Worm (Caenorhabditis elegans) whole organism, L1 larva: ENCODE data around the gene shk-1.

Experiments used
- C16A3.4 ChIP-seq: fragments of 150-350 bp; optimal IDR thresholded peaks from 2 replicates; lab custom pipeline; 2014; ENCODE audit warnings: missing biosample characterization, missing genetic modification characterization
- C34B4.2 ChIP-seq: sonication (generic microtip); optimal IDR thresholded peaks from 2 replicates; lab custom pipeline; 2017; ENCODE audit warnings: mild to moderate bottlenecking, missing genetic modification characterization, missing compliant biosample characterization
- F16B12.6 ChIP-seq: fragments of 150-350 bp; optimal IDR thresholded peaks from 2 replicates; lab custom pipeline; 2014; ENCODE audit warnings: missing biosample characterization, missing genetic modification characterization
- Y116A8C.19 ChIP-seq: sonication (generic microtip); optimal IDR thresholded peaks from 2 replicates; lab custom pipeline; 2016; ENCODE audit warnings: missing compliant biosample characterization, missing genetic modification characterization, borderline replicate concordance
- alr-1 ChIP-seq: fragments of 200-800 bp; sonication (Bioruptor generic); optimal IDR thresholded peaks from 2 replicates; lab custom pipeline; 2018; ENCODE audit warnings: borderline replicate concordance, mild to moderate bottlenecking, missing genetic modification characterization, missing compliant biosample characterization
- blmp-1 ChIP-seq: fragments of 150-350 bp; optimal IDR thresholded peaks from 2 replicates; lab custom pipeline; 2014; ENCODE audit warnings: missing biosample characterization, missing genetic modification characterization
- ceh-88 ChIP-seq: fragments of 200-800 bp; sonication (Bioruptor generic); IDR thresholded peaks from 2 replicates; pipeline ENCODE4 v1.3.6; 2022; ENCODE audit warnings: missing genetic modification characterization, missing compliant biosample characterization
- ces-1 ChIP-seq: fragments of 150-350 bp; optimal IDR thresholded peaks from 2 replicates; lab custom pipeline; 2014; ENCODE audit warnings: missing biosample characterization, missing genetic modification reagents, missing genetic modification characterization
- dpl-1 ChIP-seq, 3 experiments: fragments of 150-350 bp in 2 of 3; sonication (generic microtip) in 1 of 3; optimal IDR thresholded peaks; 2 replicates each; lab custom pipeline; 2014 to 2017; ENCODE audit warnings: missing biosample characterization in 3 of 3, missing genetic modification characterization in 3 of 3, missing genetic modification reagents in 3 of 3
- dsc-1 ChIP-seq: sonication (generic microtip); optimal IDR thresholded peaks from 2 replicates; lab custom pipeline; 2016; ENCODE audit warnings: mild to moderate bottlenecking, missing genetic modification characterization, missing compliant biosample characterization
- efl-1 ChIP-seq, 4 experiments: fragments of 150-350 bp; optimal IDR thresholded peaks in 3 of 4; peaks in 1 of 4; 1 replicate in 1 of 4; 2 replicates in 3 of 4; lab custom pipeline; 2014; ENCODE audit warnings: missing biosample characterization in 2 of 4, missing genetic modification characterization in 2 of 4, missing genetic modification reagents in 2 of 4
- egl-13 ChIP-seq: sonication (generic microtip); optimal IDR thresholded peaks from 2 replicates; lab custom pipeline; 2016; ENCODE audit warnings: missing genotype, missing genetic modification reagents, missing genetic modification characterization, missing compliant biosample characterization
- elt-2 ChIP-seq: sonication (generic microtip); optimal IDR thresholded peaks from 2 replicates; lab custom pipeline; 2016; ENCODE audit warnings: missing genetic modification characterization, mild to moderate bottlenecking, inconsistent platforms, missing compliant biosample characterization, missing genetic modification reagents
- elt-3 ChIP-seq, 6 experiments: fragments of 150-350 bp in 1 of 6; sonication (generic microtip); optimal IDR thresholded peaks; 2 replicates each; lab custom pipeline; 2017 to 2018; ENCODE audit warnings: missing biosample characterization in 6 of 6, missing genetic modification characterization in 6 of 6, inconsistent platforms in 1 of 6
- ets-5 ChIP-seq: fragments of 200-800 bp; sonication (Bioruptor generic); IDR thresholded peaks from 2 replicates; pipeline ENCODE4 v1.3.6; 2022; ENCODE audit warnings: missing genetic modification characterization, missing compliant biosample characterization
- fkh-4 ChIP-seq: sonication (generic microtip); optimal IDR thresholded peaks from 2 replicates; lab custom pipeline; 2016; ENCODE audit warnings: missing compliant biosample characterization, missing genetic modification characterization, borderline replicate concordance
- fos-1 ChIP-seq: fragments of 150-350 bp; optimal IDR thresholded peaks from 2 replicates; lab custom pipeline; 2014; ENCODE audit warnings: missing biosample characterization, missing genetic modification characterization
- hlh-4 ChIP-seq: sonication (generic microtip); optimal IDR thresholded peaks from 2 replicates; lab custom pipeline; 2016; ENCODE audit warnings: mild to moderate bottlenecking, missing genetic modification characterization, missing compliant biosample characterization
- hpl-2 ChIP-seq: fragments of 150-350 bp; optimal IDR thresholded peaks from 2 replicates; lab custom pipeline; 2014; ENCODE audit warnings: missing biosample characterization, missing genetic modification reagents, missing genetic modification characterization
- isw-1 ChIP-seq: fragments of 200-800 bp; sonication (Bioruptor generic); IDR thresholded peaks from 2 replicates; pipeline ENCODE4 v1.3.6; 2022; ENCODE audit warnings: missing genetic modification characterization, missing compliant biosample characterization
- lin-13 ChIP-seq: fragments of 150-350 bp; optimal IDR thresholded peaks from 2 replicates; lab custom pipeline; 2014; ENCODE audit warnings: missing biosample characterization, missing genetic modification reagents, missing genetic modification characterization
- lin-15B ChIP-seq: fragments of 150-350 bp; sonication (generic microtip); optimal IDR thresholded peaks from 3 replicates; lab custom pipeline; 2014; ENCODE audit warnings: missing biosample characterization, missing genetic modification characterization
- lin-35 ChIP-seq, 2 experiments: fragments of 150-350 bp; optimal IDR thresholded peaks; 2 replicates each; lab custom pipeline; 2014; ENCODE audit warnings: missing biosample characterization in 2 of 2, missing genetic modification characterization in 2 of 2, missing genetic modification reagents in 2 of 2
- lir-3 ChIP-seq: sonication (generic microtip); optimal IDR thresholded peaks from 2 replicates; lab custom pipeline; 2016; ENCODE audit warnings: mild to moderate bottlenecking, missing genetic modification characterization, moderate library complexity, missing compliant biosample characterization; ENCODE audit not compliant: poor library complexity
- mab-9 ChIP-seq: fragments of 200-800 bp; sonication (Bioruptor generic); IDR thresholded peaks from 2 replicates; pipeline ENCODE4 v1.3.6; 2022; ENCODE audit warnings: missing genetic modification reagents, missing genetic modification characterization, missing compliant biosample characterization
- mdl-1 ChIP-seq, 2 experiments: fragments of 150-350 bp; optimal IDR thresholded peaks; 2 replicates each; lab custom pipeline; 2014 to 2017; ENCODE audit warnings: missing biosample characterization in 2 of 2, missing genetic modification characterization in 2 of 2, inconsistent platforms in 1 of 2
- mep-1 ChIP-seq: fragments of 150-350 bp; optimal IDR thresholded peaks from 2 replicates; lab custom pipeline; 2014; ENCODE audit warnings: missing biosample characterization, missing genetic modification characterization
- nhr-12 ChIP-seq: sonication (generic microtip); optimal IDR thresholded peaks from 2 replicates; lab custom pipeline; 2017; ENCODE audit warnings: missing biosample characterization, missing genetic modification characterization
- nhr-19 ChIP-seq: fragments of 200-800 bp; sonication (Bioruptor generic); conservative IDR thresholded peaks from 2 replicates; pipeline ENCODE4 v1.3.6; 2022; ENCODE audit warnings: missing genetic modification characterization, missing compliant biosample characterization
- nhr-20 ChIP-seq: sonication (generic microtip); optimal IDR thresholded peaks from 2 replicates; lab custom pipeline; 2016; ENCODE audit warnings: mild to moderate bottlenecking, missing genetic modification characterization, missing compliant biosample characterization
- nhr-28 ChIP-seq: fragments of 150-350 bp; optimal IDR thresholded peaks from 2 replicates; lab custom pipeline; 2014; ENCODE audit warnings: missing biosample characterization, missing genetic modification characterization
- nhr-47 ChIP-seq: sonication (generic microtip); optimal IDR thresholded peaks from 2 replicates; lab custom pipeline; 2016; ENCODE audit warnings: mild to moderate bottlenecking, missing genetic modification characterization, moderate library complexity, missing compliant biosample characterization
- nhr-71 ChIP-seq: sonication (generic microtip); optimal IDR thresholded peaks from 2 replicates; lab custom pipeline; 2016; ENCODE audit warnings: mild to moderate bottlenecking, missing genetic modification characterization, moderate library complexity, missing compliant biosample characterization
- nhr-76 ChIP-seq: sonication (generic microtip); optimal IDR thresholded peaks from 2 replicates; lab custom pipeline; 2017; ENCODE audit warnings: missing biosample characterization, missing genetic modification characterization
- nhr-84 ChIP-seq: sonication (generic microtip); optimal IDR thresholded peaks from 2 replicates; lab custom pipeline; 2017; ENCODE audit warnings: missing biosample characterization, missing genetic modification characterization
- nhr-85 ChIP-seq: sonication (generic microtip); peaks from one replicate; lab custom pipeline; 2016; ENCODE audit warnings: missing genetic modification characterization, inconsistent platforms, missing compliant biosample characterization
- nhr-90 ChIP-seq: sonication (generic microtip); optimal IDR thresholded peaks from 2 replicates; lab custom pipeline; 2016; ENCODE audit warnings: mild to moderate bottlenecking, missing genetic modification characterization, missing compliant biosample characterization; ENCODE audit not compliant: poor library complexity
- pag-3 ChIP-seq: sonication (generic microtip); optimal IDR thresholded peaks from 2 replicates; lab custom pipeline; 2017; ENCODE audit warnings: missing genetic modification characterization, mild to moderate bottlenecking, missing compliant biosample characterization, antibody characterized with exemption, borderline replicate concordance; ENCODE audit not compliant: insufficient read depth
- pqm-1 ChIP-seq: sonication (generic microtip); optimal IDR thresholded peaks from 3 replicates; lab custom pipeline; 2017; ENCODE audit warnings: missing biosample characterization, missing genetic modification characterization
- rnt-1 ChIP-seq: sonication (generic microtip); optimal IDR thresholded peaks from 2 replicates; lab custom pipeline; 2016; ENCODE audit warnings: mild to moderate bottlenecking, missing genetic modification characterization, moderate library complexity, missing compliant biosample characterization
- skn-1 ChIP-seq: fragments of 150-350 bp; optimal IDR thresholded peaks from 2 replicates; lab custom pipeline; 2014; ENCODE audit warnings: missing biosample characterization, missing genetic modification characterization
- snu-23 ChIP-seq: sonication (generic microtip); optimal IDR thresholded peaks from 2 replicates; lab custom pipeline; 2016; ENCODE audit warnings: missing genetic modification characterization, missing compliant biosample characterization
- sox-4 ChIP-seq: sonication (generic microtip); optimal IDR thresholded peaks from 2 replicates; lab custom pipeline; 2016; ENCODE audit warnings: missing genetic modification characterization, missing compliant biosample characterization
- sptf-1 ChIP-seq: fragments of 150-350 bp; optimal IDR thresholded peaks from 2 replicates; lab custom pipeline; 2014; ENCODE audit warnings: missing biosample characterization, missing genetic modification characterization
- swsn-7 ChIP-seq: sonication (generic microtip); optimal IDR thresholded peaks from 2 replicates; lab custom pipeline; 2016; ENCODE audit warnings: missing genetic modification characterization, missing compliant biosample characterization
- tbx-2 ChIP-seq: sonication (generic microtip); optimal IDR thresholded peaks from 2 replicates; lab custom pipeline; 2016; ENCODE audit warnings: missing genetic modification characterization, missing compliant biosample characterization
- tlp-1 ChIP-seq: fragments of 150-350 bp; optimal IDR thresholded peaks from 2 replicates; lab custom pipeline; 2014; ENCODE audit warnings: missing biosample characterization, missing genetic modification characterization
- unc-98 ChIP-seq: fragments of 200-800 bp; sonication (Bioruptor generic); IDR thresholded peaks from 2 replicates; pipeline ENCODE4 v1.3.6; 2022; ENCODE audit warnings: missing genetic modification characterization, missing compliant biosample characterization
- vab-15 ChIP-seq: sonication (generic microtip); optimal IDR thresholded peaks from 2 replicates; lab custom pipeline; 2017; ENCODE audit warnings: missing genotype, mild to moderate bottlenecking, missing genetic modification characterization, missing compliant biosample characterization
- xbp-1 ChIP-seq: sonication (generic microtip); optimal IDR thresholded peaks from 2 replicates; lab custom pipeline; 2016; ENCODE audit warnings: missing genetic modification characterization, missing compliant biosample characterization
- zip-4 ChIP-seq: fragments of 200-800 bp; sonication (Bioruptor generic); optimal IDR thresholded peaks from 2 replicates; lab custom pipeline; 2018; ENCODE audit warnings: mild to moderate bottlenecking, missing genetic modification characterization, moderate library complexity, missing compliant biosample characterization

The shk-1 gene

DNA sequence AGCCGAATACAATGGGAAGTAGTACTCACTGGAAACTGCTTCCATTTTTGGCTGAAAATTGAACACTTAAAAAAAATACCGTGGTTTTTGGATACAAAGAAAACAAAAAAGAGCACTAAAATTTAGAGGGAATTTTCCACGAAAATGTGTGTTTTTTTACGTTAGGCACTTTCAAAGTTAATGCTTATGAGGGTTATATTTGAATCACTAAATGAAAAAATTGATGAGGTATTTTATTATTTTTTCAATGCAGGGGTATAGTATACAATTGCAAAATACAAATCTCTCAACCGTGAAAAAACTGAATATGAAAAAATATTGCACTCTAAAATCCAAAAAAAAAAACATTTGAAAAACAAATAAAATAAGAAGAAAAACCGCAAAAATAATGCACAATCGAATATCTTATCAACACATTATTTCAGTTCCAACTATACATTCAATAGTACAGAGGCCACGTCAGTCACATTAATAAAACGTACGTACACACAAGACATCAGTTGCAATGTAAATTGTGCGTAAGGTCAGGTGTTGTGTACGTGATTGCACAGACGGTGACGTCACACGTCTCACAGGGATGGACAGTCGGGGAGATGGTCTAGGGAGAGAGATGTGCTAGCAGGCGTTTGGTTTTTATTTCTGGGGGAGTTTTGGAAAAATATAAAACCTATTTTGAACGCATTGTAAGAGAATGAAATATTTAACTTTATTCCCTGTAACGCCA is 11.9 kb downstream of the shk-1 start, which contains the start of gene aqp-10 (continued):
- peak; percentile 13 for TF ChIP-seq skn-1 (tag; lab: Kevin White, UChicago)
- TF ChIP-seq elt-3 (tag; optimal IDR thresholded peaks at IDR 0.05; lab: Kevin White, UChicago) = peak in 2 of 6 experiments; percentile 3 to 27
- TF ChIP-seq pag-3 (tag; lab: Kevin White, UChicago) = no peak
- no peak for TF ChIP-seq fos-1 (tag; lab: Kevin White, UChicago)
- TF ChIP-seq nhr-20 (tag; lab: Kevin White, UChicago) = peak; percentile 73
- TF ChIP-seq nhr-12 (tag; lab: Kevin White, UChicago) = no peak
- no peak for TF ChIP-seq nhr-28 (tag; lab: Kevin White, UChicago)
- no peak for TF ChIP-seq ces-1
- TF ChIP-seq nhr-47 (tag; lab: Kevin White, UChicago) = peak; percentile 49
- 0 out of 2 replicates have a peak, but pooled peaks have one; percentile 39 for TF ChIP-seq mab-9 (GFP tag; lab: Robert Waterston, UW)
- no peak for TF ChIP-seq vab-15 (tag; lab: Kevin White, UChicago)
- no peak for TF ChIP-seq tlp-1
- TF ChIP-seq dsc-1 (tag; lab: Kevin White, UChicago) = peak; percentile 15
- peak; percentile 17 to 79 for TF ChIP-seq lin-35 (GFP tag; optimal IDR thresholded peaks at IDR 0.05; lab: Kevin White, UChicago)
- peak; percentile 8 for TF ChIP-seq lir-3 (tag; lab: Kevin White, UChicago)
- no peak for TF ChIP-seq hlh-4
- peak; percentile 70 for TF ChIP-seq tbx-2 (tag; lab: Kevin White, UChicago)
- no peak for TF ChIP-seq nhr-76 (tag; lab: Kevin White, UChicago)
- peak; percentile 74 for TF ChIP-seq snu-23
- no peak for TF ChIP-seq ets-5 (GFP tag; lab: Robert Waterston, UW)
- TF ChIP-seq swsn-7 (tag; lab: Kevin White, UChicago) = peak; percentile 46
- TF ChIP-seq pqm-1 (tag; lab: Kevin White, UChicago) = no peak
- peak; percentile 46 for TF ChIP-seq rnt-1
- peak; percentile 69 for TF ChIP-seq elt-2 (tag; lab: Kevin White, UChicago)
- peak; percentile 82 for TF ChIP-seq nhr-85 (tag; lab: Kevin White, UChicago)
- no peak for TF ChIP-seq fkh-4 (tag; lab: Kevin White, UChicago)
- TF ChIP-seq F16B12.6 (tag; lab: Kevin White, UChicago) = peak; percentile 87
- TF ChIP-seq nhr-90 (tag; lab: Kevin White, UChicago) = peak; percentile 64
- TF ChIP-seq dpl-1 (GFP tag; optimal IDR thresholded peaks at IDR 0.05; lab: Kevin White, UChicago) = peak in 2 of 3 experiments; percentile 55 to 61
- TF ChIP-seq efl-1 (optimal IDR thresholded peaks at IDR 0.05; lab: Kevin White, UChicago) = peak; percentile 60 to 63
- TF ChIP-seq efl-1 (GFP tag; optimal IDR thresholded peaks at IDR 0.05 in 1 of 2; lab: Kevin White, UChicago) = peak; percentile 45 to 96
- peak; percentile 78 for TF ChIP-seq mep-1
- TF ChIP-seq nhr-71 (tag; lab: Kevin White, UChicago) = peak; percentile 68
- peak; percentile 57 for TF ChIP-seq blmp-1 (tag; lab: Kevin White, UChicago)
- no peak for TF ChIP-seq alr-1
- TF ChIP-seq sptf-1 (tag; lab: Kevin White, UChicago) = no peak
- TF ChIP-seq nhr-84 = no peak
- no peak for TF ChIP-seq C34B4.2 (tag; lab: Kevin White, UChicago)
- no peak for TF ChIP-seq egl-13 (tag; lab: Kevin White, UChicago)
- peak; percentile 78 for TF ChIP-seq xbp-1 (tag; lab: Kevin White, UChicago)
- no peak for TF ChIP-seq isw-1 (GFP tag; lab: Robert Waterston, UW)
- no peak for TF ChIP-seq hpl-2 (GFP tag; lab: Kevin White, UChicago)
- TF ChIP-seq C16A3.4 = peak; percentile 44
- TF ChIP-seq ceh-88 = no peak
- no peak for TF ChIP-seq sox-4 (tag; lab: Kevin White, UChicago)
- no peak for TF ChIP-seq lin-13
- TF ChIP-seq nhr-19 (GFP tag; lab: Robert Waterston, UW) = peak; percentile 47
- no peak for TF ChIP-seq lin-15B (tag; lab: Kevin White, UChicago)
- TF ChIP-seq unc-98 (GFP tag; lab: Robert Waterston, UW) = no peak
- no peak for TF ChIP-seq zip-4 (GFP tag; lab: Kevin White, UChicago)
- no peak for TF ChIP-seq Y116A8C.19 (tag; lab: Kevin White, UChicago)
- no peak for TF ChIP-seq mdl-1 (tag; optimal IDR thresholded peaks at IDR 0.05; lab: Kevin White, UChicago)
